Worm (Caenorhabditis elegans) whole organism, early embryonic: ENCODE data around the gene str-200.

Experiments used
- B0310.2 ChIP-seq: sonication (generic microtip); optimal IDR thresholded peaks from 2 replicates; lab custom pipeline; 2016; ENCODE audit warnings: mild to moderate bottlenecking, missing genetic modification characterization, missing compliant biosample characterization
- aly-1 ChIP-seq: sonication (generic microtip); optimal IDR thresholded peaks from 2 replicates; lab custom pipeline; 2016; ENCODE audit warnings: missing genetic modification characterization, missing compliant biosample characterization
- ama-1 ChIP-seq: fragments of 150-350 bp; optimal IDR thresholded peaks from 2 replicates; lab custom pipeline; 2014
- ceh-13 ChIP-seq: fragments of 200-800 bp; sonication (Bioruptor generic); optimal IDR thresholded peaks from 2 replicates; lab custom pipeline; 2018; ENCODE audit warnings: mild to moderate bottlenecking, missing genetic modification characterization, missing compliant biosample characterization
- ets-7 ChIP-seq: sonication (generic microtip); optimal IDR thresholded peaks from 2 replicates; lab custom pipeline; 2016; ENCODE audit warnings: missing genotype, missing genetic modification characterization, missing compliant biosample characterization
- flt-1 ChIP-seq: fragments of 200-800 bp; sonication (Bioruptor generic); IDR thresholded peaks from 2 replicates; pipeline ENCODE4 v1.3.6; 2022; ENCODE audit warnings: missing genetic modification characterization, missing compliant biosample characterization
- hmg-4 ChIP-seq: fragments of 200-800 bp; sonication (Bioruptor generic); optimal IDR thresholded peaks from 2 replicates; lab custom pipeline; 2018; ENCODE audit warnings: mild to moderate bottlenecking, missing genetic modification characterization, missing compliant biosample characterization
- scrt-1 ChIP-seq: fragments of 200-800 bp; sonication (Bioruptor generic); IDR thresholded peaks from 2 replicates; pipeline ENCODE4 v1.3.6; 2022; ENCODE audit warnings: missing genetic modification characterization, missing compliant biosample characterization
- sea-1 ChIP-seq: fragments of 200-800 bp; sonication (Bioruptor generic); conservative IDR thresholded peaks from 2 replicates; pipeline ENCODE4 v1.3.6; 2022; ENCODE audit warnings: missing genetic modification characterization, missing compliant biosample characterization
- tbx-11 ChIP-seq: fragments of 200-800 bp; sonication (Bioruptor generic); IDR thresholded peaks from 2 replicates; pipeline ENCODE4 v1.3.6; 2022; ENCODE audit warnings: missing genetic modification characterization, missing compliant biosample characterization
- tbx-37 ChIP-seq: fragments of 200-800 bp; sonication (Bioruptor generic); conservative IDR thresholded peaks from 2 replicates; pipeline ENCODE4 v1.3.6; 2022; ENCODE audit warnings: missing genetic modification reagents, missing genetic modification characterization, missing compliant biosample characterization
- tra-4 ChIP-seq: sonication (generic microtip); optimal IDR thresholded peaks from 2 replicates; lab custom pipeline; 2017; ENCODE audit warnings: missing genetic modification characterization, missing compliant biosample characterization

DNA sequence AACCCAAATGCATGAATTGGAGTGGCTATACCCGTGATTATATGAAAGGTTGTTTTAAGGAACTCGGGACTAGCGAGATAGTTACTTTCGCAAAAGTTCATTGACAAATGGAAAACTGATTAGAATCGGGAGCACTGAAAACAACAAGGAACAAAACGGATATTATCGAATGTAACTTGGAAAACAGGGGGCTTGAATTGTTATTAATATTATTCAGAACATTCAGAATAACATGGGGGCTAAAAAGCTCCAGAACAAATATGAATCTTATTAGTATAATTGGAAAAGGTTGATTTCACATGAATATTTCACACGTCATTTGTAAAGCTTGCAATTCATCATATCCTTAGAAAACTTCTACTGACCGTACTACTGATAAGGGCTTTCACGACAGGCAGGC is 13.6 kb upstream of the str-200 start, which contains the start of gene srh-235:
- TF ChIP-seq ama-1 (lab: Kevin White, UChicago) (no peak), ceh-13 (GFP tag; lab: Kevin White, UChicago) (no peak), flt-1 (GFP tag; lab: Robert Waterston, UW) (no peak), aly-1 (no peak), B0310.2 (tag; lab: Kevin White, UChicago) (no peak), tra-4 (no peak), hmg-4 (no peak), ets-7 (no peak), tbx-37 (GFP tag; lab: Robert Waterston, UW) (no peak), tbx-11 (GFP tag; lab: Robert Waterston, UW) (no peak), scrt-1 (GFP tag; lab: Robert Waterston, UW) (no peak), sea-1 (GFP tag; lab: Robert Waterston, UW) (no peak)
